Fruit fly (Drosophila melanogaster) whole organism, prepupa: ENCODE measurements around the gene eIF4A.

Source experiments
- CG3032 ChIP-seq: fragments of 200-800 bp; optimal IDR thresholded peaks from 2 replicates; lab custom pipeline; 2019; ENCODE audit warnings: missing biosample characterization, mild to moderate bottlenecking, missing genetic modification characterization, moderate library complexity
- esn ChIP-seq: fragments of 200-800 bp; sonication (Bioruptor generic); optimal IDR thresholded peaks from 2 replicates; lab custom pipeline; 2016; ENCODE audit warnings: missing biosample characterization, mild to moderate bottlenecking, missing genetic modification characterization, moderate library complexity

DNA sequence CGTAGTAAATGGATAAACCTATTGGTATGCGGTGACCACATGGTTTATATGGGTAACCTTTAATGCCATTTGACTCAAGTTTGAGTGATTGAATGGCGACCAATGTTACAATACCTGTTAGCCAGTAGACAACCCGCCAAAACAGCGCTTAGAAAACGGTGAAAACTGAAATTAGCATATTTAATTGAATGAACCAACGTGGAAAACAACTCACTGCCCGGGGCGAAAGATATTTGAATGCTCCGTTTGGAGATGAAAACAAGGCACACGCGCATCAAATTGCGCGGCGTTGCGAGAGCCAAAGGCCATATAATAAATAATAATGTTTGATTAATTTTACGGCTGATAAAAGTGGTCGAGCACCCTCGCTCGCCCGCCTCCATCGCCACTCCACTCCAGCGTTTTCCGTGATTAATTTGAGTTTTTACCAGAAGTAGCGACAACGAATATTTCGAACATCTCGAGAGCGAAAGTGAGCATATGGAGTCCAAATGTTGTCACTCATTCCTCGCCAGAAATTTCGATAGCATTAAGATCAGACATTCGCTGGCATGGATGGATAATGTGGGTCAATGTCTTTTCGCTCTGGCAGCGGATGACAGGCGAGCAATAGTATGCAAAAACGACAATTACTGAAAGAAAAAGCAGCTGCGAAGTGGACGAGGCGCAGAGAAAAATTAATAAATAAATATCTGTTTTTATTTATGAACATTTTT, 10.3 kb upstream of the eIF4A start:
- TF ChIP-seq CG3032 (tag; lab: Kevin White, UChicago) (no peak), esn (GFP tag; lab: Kevin White, UChicago) (no peak)
